Worm (Caenorhabditis elegans) whole organism, L3 larva: ENCODE results near the gene K07B1.7.

Experiments
- ceh-28 ChIP-seq: fragments of 150-350 bp; optimal IDR thresholded peaks from 2 replicates; lab custom pipeline; 2014; ENCODE audit warnings: missing biosample characterization, missing genetic modification reagents, missing genetic modification characterization
- mml-1 ChIP-seq: fragments of 150-350 bp; sonication (generic microtip); optimal IDR thresholded peaks from 3 replicates; lab custom pipeline; 2014; ENCODE audit warnings: missing biosample characterization, missing genetic modification characterization
- pha-4 ChIP-seq: fragments of 150-350 bp; optimal IDR thresholded peaks from 2 replicates; lab custom pipeline; 2014; ENCODE audit warnings: missing biosample characterization, missing genetic modification reagents, missing genetic modification characterization

The K07B1.7 gene

DNA sequence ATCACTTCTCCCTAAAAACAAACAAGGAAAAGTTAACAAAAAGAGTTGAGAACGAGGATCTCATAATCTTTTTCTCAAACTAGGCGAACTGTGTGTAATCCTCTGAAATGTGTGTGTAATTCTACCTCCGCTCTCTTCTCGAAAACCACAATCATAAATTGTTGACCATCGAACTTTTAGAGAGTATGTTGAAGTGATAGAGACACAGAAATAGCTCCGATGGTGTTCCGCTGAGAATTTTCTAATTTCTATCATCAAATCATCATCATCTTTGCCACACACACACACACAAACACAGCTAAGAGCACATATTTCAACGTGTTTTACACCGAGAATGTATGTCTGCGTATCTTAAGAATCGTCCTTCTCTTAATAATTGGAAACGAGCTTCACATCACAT is 51.2 kb downstream of the K07B1.7 start:
- TF ChIP-seq ceh-28 (no peak), pha-4 (peak; percentile 17), mml-1 (tag; lab: Kevin White, UChicago) (no peak)
